Fruit fly (Drosophila melanogaster) whole organism, larva: Measurements from ENCODE around the gene Zasp66.

Experiments used
- noc ChIP-seq: fragments of 200-800 bp; sonication (Bioruptor generic); optimal IDR thresholded peaks from 3 replicates; lab custom pipeline; 2019; ENCODE audit warnings: missing biosample characterization, mild to moderate bottlenecking, missing genetic modification characterization, moderate library complexity

Zasp66 gene

DNA sequence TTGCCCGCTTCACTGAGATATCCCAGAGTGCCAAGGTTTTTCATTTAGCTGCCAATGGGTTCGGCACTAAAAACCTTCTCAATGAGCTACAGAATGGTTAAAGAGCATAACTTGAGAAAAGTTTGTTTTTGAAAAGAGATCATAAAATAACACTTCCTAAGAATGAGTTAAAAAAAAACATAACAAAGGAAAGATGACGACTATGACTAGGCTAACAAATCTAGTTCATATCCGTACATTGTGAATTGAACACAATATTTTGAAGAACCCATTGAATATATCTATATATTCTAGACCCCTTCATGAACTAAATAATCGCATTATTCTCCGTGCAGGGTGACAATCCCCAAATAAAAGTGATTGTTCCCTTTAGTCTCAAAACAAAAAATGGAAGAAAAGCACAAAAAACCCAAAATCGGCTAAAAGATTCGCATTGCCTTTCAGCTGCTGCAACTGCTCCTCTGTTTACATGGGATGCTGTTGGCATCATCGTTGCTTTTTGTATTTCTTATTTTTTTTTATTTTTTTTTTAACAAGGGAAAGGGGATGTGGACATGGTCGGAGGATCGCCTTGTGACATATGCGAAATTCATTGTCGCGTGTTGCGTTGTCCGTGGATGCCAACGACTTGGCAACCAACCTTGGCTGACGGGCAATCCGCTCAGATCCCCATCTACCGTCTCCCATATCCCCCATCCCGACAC is 32.7 kb downstream of the Zasp66 start:
- TF ChIP-seq noc: no peak

dm6 chr3L:8657429-8657754 is 33.2 kb downstream of the Zasp66 start:
- TF ChIP-seq noc: no peak

- no peak for TF ChIP-seq noc
These were observed 33.6 kb downstream of the Zasp66 start for dm6 chr3L:8657787-8658186.

DNA sequence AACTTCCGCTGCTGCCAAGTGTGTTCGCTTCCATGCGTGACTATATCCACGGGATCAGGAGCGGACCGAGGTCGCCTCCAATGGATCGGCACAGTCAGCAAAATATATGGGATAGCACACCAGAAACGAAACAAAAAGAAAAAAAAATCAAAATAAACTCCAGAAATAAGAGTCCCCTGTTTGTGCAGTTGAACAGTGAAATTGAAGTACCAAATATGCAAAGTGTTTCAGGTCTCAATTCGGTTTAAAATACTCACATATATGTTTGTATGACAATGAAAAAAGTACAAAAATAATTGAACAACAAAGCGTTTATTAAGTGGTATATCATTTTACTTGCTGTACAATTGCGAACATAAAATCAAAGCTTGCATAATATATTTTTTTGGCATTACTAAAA is 35.4 kb downstream of the Zasp66 start:
- TF ChIP-seq noc: no peak

DNA sequence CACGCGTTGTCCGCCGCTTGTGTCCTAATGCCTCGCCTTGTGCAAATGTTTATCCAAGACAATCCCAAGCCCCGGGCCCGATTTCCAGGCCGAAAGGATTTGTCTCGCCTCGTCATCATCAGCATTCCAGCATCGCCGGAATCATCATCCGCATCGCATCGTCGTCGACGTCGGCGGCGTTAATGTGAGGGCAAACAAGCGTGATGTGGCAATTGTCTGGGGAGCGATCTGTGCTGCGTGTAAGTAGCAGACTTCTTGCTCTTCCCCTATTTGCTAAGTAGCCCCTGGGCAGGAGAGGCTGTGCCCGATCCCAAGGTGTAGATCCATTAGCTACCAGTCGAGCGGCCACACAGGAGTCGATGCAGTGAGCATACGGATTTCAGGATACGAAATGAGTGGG is 36.6 kb downstream of the Zasp66 start:
- no peak for TF ChIP-seq noc

dm6 chr3L:8661793-8662669 is 37.9 kb downstream of the Zasp66 start:
- TF ChIP-seq noc: no peak

DNA sequence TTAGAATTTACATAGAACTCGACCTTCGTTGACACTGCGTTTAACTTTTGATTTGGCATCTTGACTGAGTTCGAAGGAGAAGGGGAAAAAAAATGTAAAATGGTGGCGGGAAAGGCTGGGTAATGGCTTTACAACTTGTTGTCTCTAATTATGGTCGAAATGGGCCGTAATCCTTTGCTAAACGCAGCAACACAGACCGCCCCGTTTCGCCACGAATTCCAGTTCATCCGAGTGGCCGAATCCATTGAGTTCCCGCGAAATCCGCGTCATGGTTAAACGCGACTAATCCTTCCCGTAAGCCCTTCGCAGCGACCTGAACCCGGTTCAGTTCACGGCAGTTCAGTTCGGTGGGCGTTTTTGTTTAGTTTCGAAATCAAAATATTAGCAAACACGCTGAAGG is 41.9 kb downstream of the Zasp66 start:
- TF ChIP-seq noc: no peak

DNA sequence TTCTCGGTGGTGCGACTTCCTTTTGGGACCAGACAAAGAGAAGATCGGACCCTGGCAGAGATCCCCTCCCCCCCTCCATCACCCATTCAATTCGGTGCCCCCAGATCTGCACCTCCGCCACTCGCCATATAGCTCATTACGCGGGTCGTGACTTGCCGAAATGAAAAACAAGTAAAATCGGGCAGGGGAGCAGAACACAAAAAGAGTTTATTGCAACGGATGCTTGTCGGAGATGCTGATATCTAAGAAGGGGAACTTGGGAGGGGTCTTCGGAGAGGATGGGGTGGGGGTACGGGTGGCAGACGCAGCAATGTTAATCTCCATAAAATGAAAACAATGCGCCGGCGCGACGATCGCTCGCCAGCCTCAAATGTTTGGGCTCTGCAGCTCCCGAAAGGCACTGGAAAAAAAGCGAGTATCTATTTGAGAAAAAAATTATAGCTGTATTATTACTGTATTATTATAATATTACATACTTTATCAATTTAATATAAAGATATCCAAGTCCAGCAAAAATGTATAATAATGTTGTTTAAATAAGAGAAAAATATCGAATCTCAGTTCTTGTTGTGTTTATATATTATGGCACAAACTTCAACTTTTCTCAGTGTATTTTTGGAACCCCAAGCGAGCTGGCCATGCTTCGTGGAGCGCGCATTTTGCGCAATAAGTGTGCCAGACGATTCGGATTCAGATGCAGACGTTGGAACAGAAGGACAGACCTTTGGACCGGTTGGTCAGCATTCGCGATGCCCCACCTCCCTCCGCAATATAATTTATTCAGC is 43.8 kb downstream of the Zasp66 start:
- TF ChIP-seq noc: no peak

- no peak for TF ChIP-seq noc
These were observed 44.9 kb downstream of the Zasp66 start for dm6 chr3L:8669087-8669486.

- TF ChIP-seq noc: no peak
These were observed 45.9 kb downstream of the Zasp66 start for dm6 chr3L:8669847-8670622.

DNA sequence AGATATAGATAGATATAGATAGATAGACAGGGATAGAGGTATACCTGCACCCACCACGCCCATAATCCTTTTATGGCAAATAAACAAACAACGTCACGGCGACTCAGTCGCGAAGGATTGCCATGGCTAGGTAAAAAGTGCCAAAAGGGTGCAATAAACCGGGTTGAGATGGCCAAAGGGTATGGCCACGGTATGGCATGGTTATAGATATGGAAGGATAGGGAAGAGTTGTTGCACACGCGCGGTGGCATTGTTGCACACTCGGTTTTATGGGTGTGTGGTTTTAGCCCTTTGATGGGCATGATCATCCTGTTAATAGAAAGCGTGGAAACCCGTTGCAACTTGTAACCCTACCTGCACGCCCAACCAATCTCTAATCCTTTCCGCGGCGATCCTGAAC is 46.8 kb downstream of the Zasp66 start:
- no peak for TF ChIP-seq noc

dm6 chr3L:8672199-8673059 is 48.3 kb downstream of the Zasp66 start:
- peak; percentile 80 for TF ChIP-seq noc

DNA sequence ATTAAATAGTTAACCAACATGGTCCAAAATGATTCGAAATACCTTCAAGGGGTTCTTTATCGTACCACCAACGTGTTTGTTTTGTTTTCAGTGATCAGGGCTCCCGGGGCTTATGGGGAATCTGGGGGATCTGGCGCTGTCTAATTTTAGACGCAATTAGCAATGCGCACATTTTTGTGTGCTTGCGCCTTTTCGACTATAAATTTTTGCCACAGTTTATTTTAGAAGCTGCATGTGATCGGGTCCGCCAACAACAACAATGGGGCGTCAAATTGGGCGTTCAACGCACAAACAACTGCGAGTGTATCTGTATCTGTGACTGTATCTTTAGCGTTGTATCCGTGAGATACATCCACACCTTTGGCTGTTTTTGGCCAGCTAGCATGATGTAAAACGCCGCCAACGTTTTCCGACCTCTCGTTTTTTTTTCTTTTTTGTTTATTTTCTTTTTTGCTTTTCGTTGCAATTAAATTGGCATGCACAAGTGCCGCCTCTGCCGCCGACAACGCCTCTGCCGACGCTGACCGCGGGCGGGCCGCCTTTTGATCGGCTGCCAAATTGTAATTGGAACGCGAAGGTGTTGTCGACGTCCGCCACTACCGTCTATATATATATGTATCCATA is 49.3 kb downstream of the Zasp66 start:
- TF ChIP-seq noc: no peak

- no peak for TF ChIP-seq noc
These were observed 50.9 kb downstream of the Zasp66 start for dm6 chr3L:8675029-8675544.

dm6 chr3L:8675545-8676084 is 51.4 kb downstream of the Zasp66 start, which contains the start of gene hry:
Gene hry (plus strand): TSS chr3L:8675759.
- peak; percentile 79 for TF ChIP-seq noc
